Worm (Caenorhabditis elegans) whole organism, late embryonic: Measurements from ENCODE around the gene tbck-1.

ENCODE experiments used
- ets-4 ChIP-seq: sonication (generic microtip); optimal IDR thresholded peaks from 2 replicates; lab custom pipeline; 2016; ENCODE audit warnings: missing genetic modification characterization, missing compliant biosample characterization
- nhr-11 ChIP-seq: fragments of 150-350 bp; optimal IDR thresholded peaks from 2 replicates; lab custom pipeline; 2014; ENCODE audit warnings: missing biosample characterization, missing genetic modification characterization
- pqm-1 ChIP-seq: sonication (generic microtip); optimal IDR thresholded peaks from 2 replicates; lab custom pipeline; 2016; ENCODE audit warnings: missing genetic modification characterization, missing compliant biosample characterization
- unc-86 ChIP-seq: sonication (generic microtip); optimal IDR thresholded peaks from 2 replicates; lab custom pipeline; 2016; ENCODE audit warnings: missing genetic modification characterization, missing compliant biosample characterization

ce11 chrII:4867476-4867875, 39.1 kb downstream of the tbck-1 start, which contains the start of gene col-17:
- TF ChIP-seq ets-4 (tag; lab: Kevin White, UChicago) (no peak), nhr-11 (no peak), pqm-1 (tag; lab: Kevin White, UChicago) (no peak), unc-86 (tag; lab: Kevin White, UChicago) (no peak)
